Worm (Caenorhabditis elegans): ENCODE data around the gene Y57E12B.4.

Y57E12B.4 gene

DNA sequence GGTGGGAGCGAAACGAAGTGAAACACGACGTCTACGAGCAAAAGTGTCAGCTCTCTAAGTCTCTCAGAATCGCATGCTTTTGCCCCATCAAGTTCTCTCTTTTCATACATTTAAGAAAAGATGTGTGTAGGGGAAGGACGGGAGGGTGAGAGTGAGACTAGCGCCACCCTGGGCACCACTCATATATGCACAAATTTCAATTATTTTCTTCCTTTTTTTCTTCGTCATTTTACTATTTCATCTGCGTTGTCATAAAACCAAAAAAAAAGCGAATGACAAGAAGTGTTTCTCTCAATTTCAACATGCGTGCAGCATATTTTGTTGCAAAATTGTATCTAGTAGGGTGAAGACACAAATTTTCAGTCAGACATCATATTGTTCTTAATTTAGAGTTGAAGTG lies 20.7 kb downstream of the Y57E12B.4 start:
- no peak for TF ChIP-seq hlh-30 (tag; optimal IDR thresholded peaks at IDR 0.05; ENCODE audit: insufficient read depth)
- no peak for TF ChIP-seq ama-1 (optimal IDR thresholded peaks at IDR 0.05)
- no peak for TF ChIP-seq unc-86 (tag; optimal IDR thresholded peaks at IDR 0.05)
- no peak for TF ChIP-seq ref-2 (tag; optimal IDR thresholded peaks at IDR 0.05)
- no peak for TF ChIP-seq mec-3 (tag; optimal IDR thresholded peaks at IDR 0.05; ENCODE audit: borderline replicate concordance)
- no peak for TF ChIP-seq Y22D7AL.16 (tag; optimal IDR thresholded peaks at IDR 0.05)
- no peak for TF ChIP-seq pag-3 (tag; optimal IDR thresholded peaks at IDR 0.05; ENCODE audit: borderline replicate concordance)

DNA sequence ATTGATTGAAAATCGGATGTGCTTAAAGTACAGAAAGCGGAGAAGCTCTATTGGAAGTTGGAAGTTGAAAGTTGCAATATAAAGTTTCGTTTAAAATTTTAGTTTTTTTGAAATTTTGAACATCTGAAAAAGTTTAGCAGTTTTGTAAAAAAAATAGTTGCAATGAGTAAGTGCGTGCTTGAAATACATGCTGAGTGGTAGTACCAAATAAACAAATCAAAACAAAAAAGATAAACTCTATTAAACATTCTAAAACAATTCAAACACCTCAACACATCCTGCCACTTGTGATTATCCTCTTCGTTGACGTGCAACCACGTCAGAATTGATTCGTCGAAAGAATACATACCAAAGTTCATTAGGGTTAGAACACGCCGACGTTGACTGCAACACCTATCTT lies 28.1 kb downstream of the Y57E12B.4 start:
- TF ChIP-seq pax-1 (tag; optimal IDR thresholded peaks at IDR 0.05): no peak
- TF ChIP-seq sdc-2 (tag; optimal IDR thresholded peaks at IDR 0.05): no peak
- TF ChIP-seq gmeb-2 (tag; optimal IDR thresholded peaks at IDR 0.05): no peak
- TF ChIP-seq lin-11 (tag; optimal IDR thresholded peaks at IDR 0.05): no peak
- no peak for TF ChIP-seq hlh-15 (tag; optimal IDR thresholded peaks at IDR 0.05)
- no peak for TF ChIP-seq unc-3 (GFP tag; conservative IDR thresholded peaks at IDR 0.05)
- TF ChIP-seq unc-3 (tag; optimal IDR thresholded peaks at IDR 0.05): no peak
- no peak for TF ChIP-seq ets-4 (tag; optimal IDR thresholded peaks at IDR 0.05)
- no peak for TF ChIP-seq ceh-2 (tag; optimal IDR thresholded peaks at IDR 0.05)
- no peak for TF ChIP-seq pqm-1 (tag; optimal IDR thresholded peaks at IDR 0.05)
- TF ChIP-seq nhr-232 (tag; optimal IDR thresholded peaks at IDR 0.05): no peak
- no peak for TF ChIP-seq fkh-6 (tag; optimal IDR thresholded peaks at IDR 0.05)
- no peak for TF ChIP-seq tbx-2 (tag; optimal IDR thresholded peaks at IDR 0.05)
- TF ChIP-seq F13H6.1 (tag; optimal IDR thresholded peaks at IDR 0.05): no peak
- TF ChIP-seq ceh-24 (tag; optimal IDR thresholded peaks at IDR 0.05): no peak

DNA sequence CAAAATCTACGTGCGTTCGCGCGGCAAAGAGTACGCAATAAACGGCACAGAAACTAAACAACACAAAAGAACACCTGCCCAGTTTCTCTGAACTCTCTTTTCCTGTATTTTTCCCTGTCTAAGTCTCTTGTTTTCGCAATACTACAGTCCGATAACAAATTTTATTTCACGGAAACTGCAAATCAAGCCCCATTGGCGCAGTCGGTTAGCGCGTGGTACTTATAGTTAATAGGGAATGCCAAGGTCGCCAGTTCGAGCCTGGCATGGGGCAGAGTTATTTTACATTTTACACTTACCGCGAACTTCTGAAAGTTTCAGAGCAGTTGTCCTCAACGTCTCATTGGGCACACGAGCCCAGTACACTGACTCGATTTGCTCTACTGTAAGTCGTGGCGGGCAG lies 30.1 kb downstream of the Y57E12B.4 start:
- TF ChIP-seq hlh-15 (tag; optimal IDR thresholded peaks at IDR 0.05) (no peak), hlh-6 (tag; optimal IDR thresholded peaks at IDR 0.05) (no peak), npax-4 (tag; optimal IDR thresholded peaks at IDR 0.05) (no peak), ama-1 (optimal IDR thresholded peaks at IDR 0.05) (no peak), C08G9.2 (tag; optimal IDR thresholded peaks at IDR 0.05) (no peak), nhr-232 (tag; optimal IDR thresholded peaks at IDR 0.05) (no peak), ets-4 (tag; optimal IDR thresholded peaks at IDR 0.05) (no peak), ceh-22 (tag; optimal IDR thresholded peaks at IDR 0.05) (no peak), K09A11.1 (tag; optimal IDR thresholded peaks at IDR 0.05; ENCODE audit: insufficient read depth) (no peak), fax-1 (tag; optimal IDR thresholded peaks at IDR 0.05) (no peak), lin-11 (tag; optimal IDR thresholded peaks at IDR 0.05) (no peak), ztf-16 (tag; optimal IDR thresholded peaks at IDR 0.05) (no peak)

DNA sequence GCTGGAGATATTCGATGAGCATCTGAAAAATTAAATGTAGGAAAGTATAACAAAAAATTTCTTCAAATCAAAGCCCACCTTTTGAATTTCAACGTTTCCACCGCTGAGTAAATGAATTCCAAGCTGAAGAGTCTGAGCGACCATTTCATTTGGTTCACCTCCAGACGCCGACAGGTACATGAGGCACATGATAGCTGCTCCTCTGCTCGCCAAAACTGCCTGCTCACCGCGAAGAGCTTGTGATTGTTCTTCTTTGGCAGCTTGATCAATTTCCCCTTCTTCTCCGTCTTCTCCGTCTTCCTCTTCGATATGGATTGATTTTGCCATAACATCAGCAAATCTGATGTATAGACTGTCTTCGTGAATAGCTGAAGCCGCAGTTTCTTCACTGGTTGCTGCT lies 40.9 kb downstream of the Y57E12B.4 start:
- TF ChIP-seq ama-1 (optimal IDR thresholded peaks at IDR 0.05) (no peak), lim-6 (tag; optimal IDR thresholded peaks at IDR 0.05) (no peak)

DNA sequence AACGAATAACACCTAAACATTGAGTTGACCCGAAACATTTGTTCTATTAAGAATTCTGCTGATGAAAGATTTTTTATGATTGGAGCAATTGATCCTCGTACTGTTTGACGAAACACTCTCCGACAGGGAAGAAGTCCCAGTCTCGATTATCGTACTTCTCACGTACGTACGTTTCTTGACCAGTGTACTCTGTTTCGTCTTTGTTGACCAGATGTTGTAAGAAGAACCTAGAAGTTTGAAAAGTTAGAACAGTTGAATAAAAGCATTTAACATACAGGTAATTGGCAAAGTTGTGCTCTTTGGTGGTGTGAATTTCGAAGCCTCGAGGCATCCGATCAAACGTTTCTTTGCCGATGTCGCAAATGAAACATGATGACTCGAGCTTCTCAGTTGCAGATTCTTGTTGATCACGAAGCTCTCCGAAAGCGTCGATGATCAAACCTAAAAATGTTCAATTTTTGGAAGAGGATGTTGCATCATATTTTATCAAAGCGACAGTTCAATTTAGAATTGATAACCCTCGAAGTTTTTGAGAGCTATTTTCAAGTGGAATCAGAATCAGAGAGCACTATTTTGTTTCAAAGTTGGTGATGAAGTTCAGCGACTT lies 45.3 kb downstream of the Y57E12B.4 start:
- TF ChIP-seq pha-4 (tag; optimal IDR thresholded peaks at IDR 0.05): no peak
- TF ChIP-seq eyg-1 (tag; optimal IDR thresholded peaks at IDR 0.05): no peak
- TF ChIP-seq ama-1 (optimal IDR thresholded peaks at IDR 0.05): no peak

DNA sequence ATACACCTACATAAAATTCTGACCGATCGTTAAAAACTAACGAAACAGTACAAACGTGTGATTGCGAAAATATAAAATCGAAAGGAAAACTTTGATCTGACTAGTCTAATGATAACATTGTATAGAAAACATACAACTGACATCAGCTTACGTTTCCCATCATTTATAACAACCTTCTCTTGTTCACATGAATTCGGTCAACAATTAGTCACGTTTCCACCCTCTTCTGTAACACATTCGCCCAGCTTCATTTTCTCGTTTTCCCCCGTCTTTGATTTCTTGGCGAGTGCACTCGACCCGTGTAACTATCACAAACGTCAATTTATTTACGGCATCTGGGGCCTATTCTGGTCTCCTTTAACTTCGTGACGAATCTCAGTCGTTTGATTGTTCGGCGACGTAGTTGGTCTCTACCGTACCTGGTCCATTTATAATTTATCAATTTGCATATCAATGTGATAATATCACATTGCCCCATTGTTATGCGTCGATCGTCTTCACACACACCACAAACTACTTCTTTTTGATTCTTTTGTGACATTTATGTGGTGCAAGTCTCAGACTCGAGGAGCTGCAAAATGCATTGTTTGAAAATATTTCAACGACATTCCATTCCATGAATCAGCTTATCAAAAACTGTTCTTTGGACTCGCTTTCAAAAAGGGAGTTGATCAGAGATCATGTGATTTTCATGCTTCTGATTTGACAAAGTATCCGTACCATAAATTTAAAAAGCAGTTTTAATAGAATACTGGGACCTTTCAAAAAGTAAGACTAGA lies 46.3 kb downstream of the Y57E12B.4 start:
- no peak for TF ChIP-seq ceh-18 (tag; optimal IDR thresholded peaks at IDR 0.05)
- no peak for TF ChIP-seq zip-5 (tag; optimal IDR thresholded peaks at IDR 0.05)
- no peak for TF ChIP-seq ahr-1 (tag; optimal IDR thresholded peaks at IDR 0.05)
- no peak for TF ChIP-seq ceh-22 (tag; optimal IDR thresholded peaks at IDR 0.05)
- no peak for TF ChIP-seq ceh-14 (tag; optimal IDR thresholded peaks at IDR 0.05)
- TF ChIP-seq ref-2 (tag; optimal IDR thresholded peaks at IDR 0.05): no peak
- no peak for TF ChIP-seq fkh-10 (GFP tag; optimal IDR thresholded peaks at IDR 0.05)
- TF ChIP-seq pag-3 (tag; optimal IDR thresholded peaks at IDR 0.05; ENCODE audit: borderline replicate concordance): no peak
- no peak for TF ChIP-seq hlh-30 (tag; optimal IDR thresholded peaks at IDR 0.05; ENCODE audit: insufficient read depth)
- no peak for TF ChIP-seq pax-1 (tag; optimal IDR thresholded peaks at IDR 0.05)
- TF ChIP-seq syd-9 (tag; optimal IDR thresholded peaks at IDR 0.05): no peak
- no peak for TF ChIP-seq C08G9.2 (tag; optimal IDR thresholded peaks at IDR 0.05)
- TF ChIP-seq K02D7.2 (tag; optimal IDR thresholded peaks at IDR 0.05): no peak
- TF ChIP-seq madf-2 (tag; optimal IDR thresholded peaks at IDR 0.05): no peak
- TF ChIP-seq tbx-7 (tag; optimal IDR thresholded peaks at IDR 0.05): no peak
- no peak for TF ChIP-seq ceh-48 (tag; optimal IDR thresholded peaks at IDR 0.05)
- TF ChIP-seq hlh-15 (tag; optimal IDR thresholded peaks at IDR 0.05): no peak
- no peak for TF ChIP-seq pat-9 (tag; optimal IDR thresholded peaks at IDR 0.05)

All from whole organism, late embryonic.